Fruit fly (Drosophila melanogaster): ENCODE measurements around the gene Arp5.

- TF ChIP-seq Snoo (tag; optimal IDR thresholded peaks at IDR 0.05), result no peak
- no peak for TF ChIP-seq Ets98B (GFP tag; IDR thresholded peaks at IDR 0.05)
- no peak for TF ChIP-seq EcR (GFP tag; optimal IDR thresholded peaks at IDR 0.05)
Observed at dm6 chr3R:18169982-18170531, 15.2 kb upstream of the Arp5 start.

Data from whole organism, pupa.